Worm (Caenorhabditis elegans) whole organism, mixed stage, embryonic: ENCODE data around the gene pal-1.

Experiments
- mep-1 ChIP-seq: fragments of 150-350 bp; optimal IDR thresholded peaks from 2 replicates; lab custom pipeline; 2017; ENCODE audit warnings: missing biosample characterization, missing genetic modification reagents, missing genetic modification characterization, inconsistent platforms
- snpc-4 ChIP-seq: fragments of 150-350 bp; optimal IDR thresholded peaks from 2 replicates; lab custom pipeline; 2014; ENCODE audit warnings: missing biosample characterization, missing genetic modification characterization
- unc-120 ChIP-seq: sonication (generic microtip); optimal IDR thresholded peaks from 2 replicates; lab custom pipeline; 2017; ENCODE audit warnings: missing genetic modification characterization, missing compliant biosample characterization; ENCODE audit not compliant: poor library complexity, severe bottlenecking

- TF ChIP-seq unc-120 (tag; lab: Kevin White, UChicago) (no peak), snpc-4 (no peak), mep-1 (tag; lab: Kevin White, UChicago) (no peak)
These were observed 49.7 kb upstream of the pal-1 start, which contains the start of gene C35D10.6 for ce11 chrIII:4859039-4859438.
